Fruit fly (Drosophila melanogaster): Measurements from ENCODE around the gene CG33927.

dm6 chr3R:4706055-4706454, 15.6 kb upstream of the CG33927 start:
- no peak for TF ChIP-seq toe (GFP tag; optimal IDR thresholded peaks at IDR 0.05)
- TF ChIP-seq Mnt (GFP tag; optimal IDR thresholded peaks at IDR 0.05): peak; percentile 49
- peak; percentile 75 for TF ChIP-seq CG12768 (GFP tag; optimal IDR thresholded peaks at IDR 0.05)
- peak; percentile 50 for TF ChIP-seq CG7101 (tag; optimal IDR thresholded peaks at IDR 0.05)
- TF ChIP-seq bab1 (GFP tag; optimal IDR thresholded peaks at IDR 0.05): no peak
- no peak for TF ChIP-seq CG5204 (GFP tag; optimal IDR thresholded peaks at IDR 0.05)
- peak; percentile 86 for TF ChIP-seq cic (GFP tag; optimal IDR thresholded peaks at IDR 0.05)
- peak; percentile 19 for TF ChIP-seq Hr96 (GFP tag; optimal IDR thresholded peaks at IDR 0.05)
- peak; percentile 53 for TF ChIP-seq CG33017 (tag; optimal IDR thresholded peaks at IDR 0.05)
- TF ChIP-seq CG7045 (GFP tag; optimal IDR thresholded peaks at IDR 0.05): peak; percentile 53
